Worm (Caenorhabditis elegans) whole organism, L2 larva: ENCODE data around the gene F09C6.16.
"Not testable (repeated sequence)": the region's sequence is repeated elsewhere in the genome, so short reads cannot be mapped to it uniquely, and the experiment has no call there.

Source experiments
- C34F6.9 ChIP-seq: fragments of 150-350 bp; optimal IDR thresholded peaks from 2 replicates; lab custom pipeline; 2014; ENCODE audit warnings: missing biosample characterization, missing genetic modification characterization
- R02D3.7 ChIP-seq: fragments of 150-350 bp; optimal IDR thresholded peaks from 2 replicates; lab custom pipeline; 2014; ENCODE audit warnings: missing biosample characterization, missing genetic modification characterization
- ZK546.5 ChIP-seq: sonication (generic microtip); optimal IDR thresholded peaks from 2 replicates; lab custom pipeline; 2017; ENCODE audit warnings: missing biosample characterization, missing genetic modification characterization
- aly-2 ChIP-seq: fragments of 150-350 bp; optimal IDR thresholded peaks from 2 replicates; lab custom pipeline; 2014; ENCODE audit warnings: missing biosample characterization, missing genetic modification characterization
- ceh-82 ChIP-seq: fragments of 150-350 bp; optimal IDR thresholded peaks from 2 replicates; lab custom pipeline; 2014; ENCODE audit warnings: missing biosample characterization, missing genetic modification characterization
- dmd-4 ChIP-seq: sonication (generic microtip); optimal IDR thresholded peaks from 2 replicates; lab custom pipeline; 2017; ENCODE audit warnings: missing biosample characterization, missing genetic modification characterization
- egl-27 ChIP-seq: sonication (generic microtip); optimal IDR thresholded peaks from 3 replicates; lab custom pipeline; 2017; ENCODE audit warnings: missing biosample characterization, missing genetic modification reagents, missing genetic modification characterization
- elt-3 ChIP-seq: sonication (generic microtip); optimal IDR thresholded peaks from 2 replicates; lab custom pipeline; 2017; ENCODE audit warnings: missing biosample characterization, missing genetic modification characterization
- fos-1 ChIP-seq: fragments of 150-350 bp; optimal IDR thresholded peaks from 2 replicates; lab custom pipeline; 2014; ENCODE audit warnings: missing biosample characterization, missing genetic modification characterization
- lin-11 ChIP-seq: fragments of 150-350 bp; sonication (generic microtip); optimal IDR thresholded peaks from 2 replicates; lab custom pipeline; 2014; ENCODE audit warnings: missing biosample characterization, missing genetic modification characterization, inconsistent platforms, mixed read lengths
- lin-13 ChIP-seq: fragments of 150-350 bp; optimal IDR thresholded peaks from 2 replicates; lab custom pipeline; 2014; ENCODE audit warnings: missing biosample characterization, missing genetic modification reagents, missing genetic modification characterization
- lin-39 ChIP-seq: fragments of 150-350 bp; optimal IDR thresholded peaks from 2 replicates; lab custom pipeline; 2014; ENCODE audit warnings: missing biosample characterization, missing genetic modification reagents, missing genetic modification characterization
- lsy-2 ChIP-seq, 2 experiments: fragments of 150-350 bp in 1 of 2; sonication (generic microtip) in 1 of 2; optimal IDR thresholded peaks; 2 replicates each; lab custom pipeline; 2014 to 2017; ENCODE audit warnings: missing biosample characterization in 2 of 2, missing genetic modification characterization in 2 of 2
- mbf-1 ChIP-seq: sonication (generic microtip); optimal IDR thresholded peaks from 2 replicates; lab custom pipeline; 2017; ENCODE audit warnings: missing biosample characterization, missing genetic modification characterization
- mdl-1 ChIP-seq, 2 experiments: fragments of 150-350 bp in 1 of 2; sonication (generic microtip) in 1 of 2; optimal IDR thresholded peaks; 2 replicates each; lab custom pipeline; 2017; ENCODE audit warnings: missing biosample characterization in 2 of 2, missing genetic modification characterization in 2 of 2
- nhr-12 ChIP-seq: fragments of 150-350 bp; optimal IDR thresholded peaks from 2 replicates; lab custom pipeline; 2014; ENCODE audit warnings: missing biosample characterization, missing genetic modification characterization
- nhr-129 ChIP-seq: fragments of 150-350 bp; optimal IDR thresholded peaks from 2 replicates; lab custom pipeline; 2014; ENCODE audit warnings: missing biosample characterization, missing genetic modification characterization
- nhr-23 ChIP-seq: fragments of 150-350 bp; optimal IDR thresholded peaks from 2 replicates; lab custom pipeline; 2014; ENCODE audit warnings: missing biosample characterization, missing genetic modification reagents, missing genetic modification characterization
- nhr-237 ChIP-seq: fragments of 150-350 bp; optimal IDR thresholded peaks from 2 replicates; lab custom pipeline; 2014; ENCODE audit warnings: missing biosample characterization, missing genetic modification characterization
- nhr-25 ChIP-seq: fragments of 150-350 bp; sonication (generic microtip); optimal IDR thresholded peaks from 3 replicates; lab custom pipeline; 2014; ENCODE audit warnings: missing biosample characterization, missing genetic modification characterization
- nhr-6 ChIP-seq: fragments of 150-350 bp; optimal IDR thresholded peaks from 2 replicates; lab custom pipeline; 2014; ENCODE audit warnings: missing biosample characterization, missing genetic modification characterization
- nhr-77 ChIP-seq: fragments of 150-350 bp; optimal IDR thresholded peaks from 2 replicates; lab custom pipeline; 2014; ENCODE audit warnings: missing biosample characterization, missing genetic modification characterization
- peb-1 ChIP-seq: fragments of 150-350 bp; optimal IDR thresholded peaks from 2 replicates; lab custom pipeline; 2014; ENCODE audit warnings: missing biosample characterization, missing genetic modification characterization
- sem-4 ChIP-seq: fragments of 150-350 bp; optimal IDR thresholded peaks from 2 replicates; lab custom pipeline; 2014; ENCODE audit warnings: missing biosample characterization, missing genetic modification reagents, missing genetic modification characterization
- skn-1 ChIP-seq: sonication (generic microtip); optimal IDR thresholded peaks from 2 replicates; lab custom pipeline; 2017; ENCODE audit warnings: missing biosample characterization, missing genetic modification characterization
- sma-9 ChIP-seq, 2 experiments: fragments of 150-350 bp in 1 of 2; sonication (generic microtip) in 1 of 2; optimal IDR thresholded peaks; 2 replicates each; lab custom pipeline; 2014 to 2016; ENCODE audit warnings: missing genetic modification characterization in 2 of 2, mild to moderate bottlenecking in 1 of 2, missing biosample characterization in 1 of 2, missing compliant biosample characterization in 1 of 2, missing genetic modification reagents in 1 of 2, moderate library complexity in 1 of 2
- unc-39 ChIP-seq: fragments of 150-350 bp; optimal IDR thresholded peaks from 2 replicates; lab custom pipeline; 2014; ENCODE audit warnings: missing biosample characterization, missing genetic modification characterization
- unc-62 ChIP-seq: fragments of 150-350 bp; optimal IDR thresholded peaks from 2 replicates; lab custom pipeline; 2014; ENCODE audit warnings: missing biosample characterization, missing genetic modification reagents, missing genetic modification characterization
- ztf-1 ChIP-seq: fragments of 200-800 bp; sonication (Bioruptor generic); conservative IDR thresholded peaks from 2 replicates; pipeline ENCODE4 v1.3.6; 2022; ENCODE audit warnings: missing genetic modification characterization, missing compliant biosample characterization
- ztf-11 ChIP-seq: sonication (generic microtip); optimal IDR thresholded peaks from 2 replicates; lab custom pipeline; 2017; ENCODE audit warnings: missing biosample characterization, missing genetic modification characterization

The F09C6.16 gene

DNA sequence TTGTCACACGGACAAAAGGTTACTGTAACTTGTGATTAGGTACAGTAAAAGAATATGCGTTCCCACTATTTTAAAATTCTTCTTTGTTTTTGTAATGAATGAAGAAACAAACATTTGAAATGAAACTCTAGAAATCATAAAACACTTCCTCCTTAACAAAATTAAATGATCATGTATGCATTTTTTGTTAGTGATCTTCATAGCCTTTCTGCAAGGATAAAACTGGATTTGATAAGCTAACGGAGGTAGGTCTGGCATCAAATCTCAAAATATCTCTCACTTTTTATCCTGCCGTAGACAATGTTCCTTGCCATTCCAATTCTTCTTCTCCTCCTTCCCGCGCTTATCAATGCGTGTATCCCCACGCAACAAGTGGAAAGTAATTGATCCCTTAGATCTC, 41.7 kb upstream of the F09C6.16 start, which contains the start of gene clec-238:
clec-238 (plus strand) TSS at position 301 of the 400 bp plus-strand sequence.
- TF ChIP-seq dmd-4 (no peak), lin-11 (tag; lab: Kevin White, UChicago) (no peak), egl-27 (tag; lab: Kevin White, UChicago) (no peak), nhr-25 (tag; lab: Kevin White, UChicago) (no peak), lsy-2 (tag; optimal IDR thresholded peaks at IDR 0.05; lab: Kevin White, UChicago) (no peak), nhr-23 (no peak), sem-4 (tag; lab: Kevin White, UChicago) (no peak), ceh-82 (tag; lab: Kevin White, UChicago) (no peak), elt-3 (tag; lab: Kevin White, UChicago) (no peak), ztf-11 (tag; lab: Kevin White, UChicago) (no peak), ZK546.5 (no peak), nhr-237 (tag; lab: Kevin White, UChicago) (no peak), C34F6.9 (tag; lab: Kevin White, UChicago) (no peak), skn-1 (tag; lab: Kevin White, UChicago) (no peak), mbf-1 (tag; lab: Kevin White, UChicago) (no peak), sma-9 (GFP tag; optimal IDR thresholded peaks at IDR 0.05; lab: Kevin White, UChicago) (no peak), sma-9 (tag; optimal IDR thresholded peaks at IDR 0.05; lab: Kevin White, UChicago) (no peak)

ce11 chrV:16950036-16950435, 40.3 kb upstream of the F09C6.16 start:
- no peak for TF ChIP-seq mdl-1 (tag; optimal IDR thresholded peaks at IDR 0.05; lab: Kevin White, UChicago)
- no peak for TF ChIP-seq C34F6.9 (tag; lab: Kevin White, UChicago)
- TF ChIP-seq nhr-12 (tag; lab: Kevin White, UChicago), result no peak
- no peak for TF ChIP-seq peb-1 (tag; lab: Kevin White, UChicago)
- TF ChIP-seq fos-1 (tag; lab: Kevin White, UChicago), result no peak

- not testable (repeated sequence) for TF ChIP-seq nhr-6 (tag; lab: Kevin White, UChicago); dmd-4; peb-1 (tag; lab: Kevin White, UChicago)
Measured at ce11 chrV:16949609-16950008, 39.8 kb upstream of the F09C6.16 start, which contains the start of gene fbxa-111. TSS of gene fbxa-111 (minus strand) at chrV:16949709.

- TF ChIP-seq lin-13; unc-62 (GFP tag; lab: Kevin White, UChicago); nhr-129 (tag; lab: Kevin White, UChicago): not testable (repeated sequence)
Measured at ce11 chrV:16948011-16948410, 38.2 kb upstream of the F09C6.16 start, which contains the start of gene fbxa-112. TSS of gene fbxa-112 (minus strand) at chrV:16948111.

ce11 chrV:16938731-16939130, 29.0 kb upstream of the F09C6.16 start, which contains the start of gene fbxa-148:
TSS of gene fbxa-148 (plus strand) at chrV:16939031.
- not testable (repeated sequence) for TF ChIP-seq skn-1, lin-39, nhr-25 (tag; lab: Kevin White, UChicago)

DNA sequence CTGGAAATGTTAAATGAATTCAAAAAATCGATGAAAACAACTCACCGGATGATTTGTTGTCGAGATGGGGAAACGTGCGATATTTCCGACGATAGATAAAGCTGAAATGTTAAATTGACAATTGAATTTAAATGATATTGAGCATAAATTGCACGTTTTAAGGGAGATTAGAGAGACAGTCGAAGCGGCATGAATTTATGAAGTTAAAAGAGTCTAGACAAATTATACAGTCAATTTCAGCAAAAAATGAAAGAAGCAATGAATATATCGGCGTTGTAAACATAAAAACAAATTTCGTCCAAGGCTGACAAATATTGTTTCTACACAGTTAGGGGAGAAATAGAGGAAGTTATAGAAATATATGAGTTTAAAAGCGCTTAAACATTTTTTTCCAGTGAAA, 17.6 kb upstream of the F09C6.16 start, which contains the start of gene Y102A5C.36:
Y102A5C.36 (minus strand) TSS at position 101 of the 400 bp plus-strand sequence.
- TF ChIP-seq elt-3 (tag; lab: Kevin White, UChicago), result no peak
- TF ChIP-seq unc-39 (tag; lab: Kevin White, UChicago), result no peak
- no peak for TF ChIP-seq aly-2
- no peak for TF ChIP-seq mbf-1 (tag; lab: Kevin White, UChicago)
- TF ChIP-seq ztf-1 (GFP tag; lab: Robert Waterston, UW), result no peak

ce11 chrV:16921952-16922351, 12.2 kb upstream of the F09C6.16 start, which contains the start of gene Y102A5C.4:
TSS of gene Y102A5C.4 (plus strand) at chrV:16922252.
- TF ChIP-seq skn-1 (tag; lab: Kevin White, UChicago), result no peak
- no peak for TF ChIP-seq ZK546.5
- TF ChIP-seq ztf-11 (tag; lab: Kevin White, UChicago), result no peak
- TF ChIP-seq C34F6.9 (tag; lab: Kevin White, UChicago), result no peak
- no peak for TF ChIP-seq nhr-6 (tag; lab: Kevin White, UChicago)
- no peak for TF ChIP-seq unc-39 (tag; lab: Kevin White, UChicago)
- TF ChIP-seq nhr-77, result no peak
- TF ChIP-seq nhr-23, result no peak
- no peak for TF ChIP-seq fos-1 (tag; lab: Kevin White, UChicago)
- no peak for TF ChIP-seq R02D3.7 (tag; lab: Kevin White, UChicago)
- TF ChIP-seq lin-13, result no peak
- TF ChIP-seq peb-1 (tag; lab: Kevin White, UChicago), result no peak
